Worm (Caenorhabditis elegans): Measurements from ENCODE around the gene B0303.11.

- TF ChIP-seq flt-1 (GFP tag; IDR thresholded peaks at IDR 0.05) = no peak
- no peak for TF ChIP-seq hmg-4 (GFP tag; optimal IDR thresholded peaks at IDR 0.05)
- no peak for TF ChIP-seq aly-1 (tag; optimal IDR thresholded peaks at IDR 0.05)
- TF ChIP-seq ama-1 (optimal IDR thresholded peaks at IDR 0.05) = no peak
- TF ChIP-seq ceh-36 (tag; optimal IDR thresholded peaks at IDR 0.05) = no peak
- no peak for TF ChIP-seq scrt-1 (GFP tag; IDR thresholded peaks at IDR 0.05)
- TF ChIP-seq tra-4 (tag; optimal IDR thresholded peaks at IDR 0.05) = no peak
Observed at ce11 chrIII:8742584-8742983, 32.4 kb upstream of the B0303.11 start.
